Worm (Caenorhabditis elegans): ENCODE measurements around the gene nlp-3.

nlp-3 gene

DNA sequence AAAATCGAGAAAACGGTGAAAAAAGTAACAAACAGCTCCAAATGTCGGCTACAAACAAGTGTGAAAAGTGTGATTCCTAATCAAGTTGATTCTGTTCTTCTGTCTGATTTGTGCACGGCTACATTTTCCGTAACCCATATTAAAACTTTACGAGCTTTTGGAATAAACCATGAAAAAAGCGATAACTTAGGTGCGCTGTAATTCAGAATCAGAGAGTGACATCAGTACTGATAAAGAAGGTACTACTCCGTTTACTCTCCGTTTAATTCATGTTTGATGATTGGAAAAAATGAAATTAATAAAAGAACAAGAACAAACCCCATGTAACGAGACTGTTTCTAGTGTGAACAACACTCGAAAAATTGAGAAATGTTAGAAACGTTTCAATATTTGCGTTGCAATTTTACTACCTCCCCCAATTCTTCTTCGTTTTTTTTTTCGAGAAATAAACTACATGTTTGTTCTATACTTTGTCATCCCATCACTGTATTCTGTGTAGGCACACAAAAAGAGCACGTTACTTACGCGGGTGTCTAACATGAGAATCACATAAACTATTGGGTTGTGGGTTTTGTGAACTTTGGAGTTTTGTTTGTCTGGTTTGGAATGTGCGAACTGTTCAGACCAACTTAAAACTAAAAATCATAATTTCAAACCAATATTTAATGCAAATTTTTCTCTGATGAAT lies 15.8 kb downstream of the nlp-3 start:
- TF ChIP-seq W03F9.2 (tag; optimal IDR thresholded peaks at IDR 0.05) (no peak), dao-5 (tag; optimal IDR thresholded peaks at IDR 0.05) (no peak)

- TF ChIP-seq dao-5 (tag; optimal IDR thresholded peaks at IDR 0.05) (no peak), him-1 (tag; optimal IDR thresholded peaks at IDR 0.05) (no peak), W03F9.2 (tag; optimal IDR thresholded peaks at IDR 0.05) (no peak)
Measured at ce11 chrX:13161778-13162177, 16.5 kb downstream of the nlp-3 start.

- TF ChIP-seq dao-5 (tag; optimal IDR thresholded peaks at IDR 0.05) (no peak), W03F9.2 (tag; optimal IDR thresholded peaks at IDR 0.05) (no peak), him-1 (tag; optimal IDR thresholded peaks at IDR 0.05) (no peak)
Measured at ce11 chrX:13159890-13160289, 18.4 kb downstream of the nlp-3 start.

ce11 chrX:13159005-13159404 lies 19.2 kb downstream of the nlp-3 start:
- no peak for TF ChIP-seq him-1 (tag; optimal IDR thresholded peaks at IDR 0.05)
- no peak for TF ChIP-seq dao-5 (tag; optimal IDR thresholded peaks at IDR 0.05)
- no peak for TF ChIP-seq W03F9.2 (tag; optimal IDR thresholded peaks at IDR 0.05)

DNA sequence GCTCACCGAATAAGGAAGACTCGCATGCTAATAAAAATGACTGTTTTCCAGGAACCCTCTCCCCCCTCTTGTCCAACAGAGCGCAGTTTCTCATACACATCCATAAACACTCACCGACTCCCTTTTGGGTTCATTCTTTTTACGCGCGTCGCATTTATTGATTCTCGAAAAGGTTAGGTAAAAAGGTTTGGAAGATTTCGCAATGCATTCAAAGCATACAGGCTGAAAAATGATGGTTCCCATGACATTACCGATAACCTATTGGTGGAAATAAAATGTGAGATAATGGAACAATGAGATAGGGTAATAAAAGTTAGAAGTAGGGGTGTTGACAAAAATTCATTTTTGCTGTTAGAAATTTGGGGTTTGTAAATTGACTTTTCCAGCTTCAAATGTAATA lies 19.8 kb downstream of the nlp-3 start:
- TF ChIP-seq dao-5 (tag; optimal IDR thresholded peaks at IDR 0.05) (no peak), W03F9.2 (tag; optimal IDR thresholded peaks at IDR 0.05) (no peak), him-1 (tag; optimal IDR thresholded peaks at IDR 0.05) (no peak)

ce11 chrX:13157112-13157768 lies 21.0 kb downstream of the nlp-3 start:
- TF ChIP-seq W03F9.2 (tag; optimal IDR thresholded peaks at IDR 0.05) (no peak), him-1 (tag; optimal IDR thresholded peaks at IDR 0.05) (no peak), dao-5 (tag; optimal IDR thresholded peaks at IDR 0.05) (no peak)

ce11 chrX:13155730-13156129 lies 22.5 kb downstream of the nlp-3 start:
- TF ChIP-seq him-1 (tag; optimal IDR thresholded peaks at IDR 0.05) (no peak), dao-5 (tag; optimal IDR thresholded peaks at IDR 0.05) (no peak), W03F9.2 (tag; optimal IDR thresholded peaks at IDR 0.05) (no peak)

DNA sequence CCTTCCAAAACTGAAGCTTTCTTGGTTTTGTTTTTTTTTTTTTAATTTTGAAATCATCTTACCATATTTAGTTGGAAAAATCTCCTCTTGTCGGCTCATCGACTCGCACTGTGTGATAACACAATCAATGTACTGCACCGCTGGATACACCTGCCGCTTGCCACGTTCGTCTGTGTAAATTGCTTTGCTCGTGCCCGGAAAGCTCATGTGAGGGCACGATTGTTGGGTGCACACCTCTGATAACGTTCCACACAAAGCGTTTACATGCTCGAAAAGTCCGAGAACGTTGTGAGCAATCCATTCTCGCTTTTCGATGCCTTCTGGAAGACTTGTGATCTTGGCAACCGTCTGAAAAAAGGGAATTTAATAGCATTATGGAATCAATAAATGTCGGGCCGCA lies 23.7 kb downstream of the nlp-3 start:
- TF ChIP-seq him-1 (tag; optimal IDR thresholded peaks at IDR 0.05) (no peak), W03F9.2 (tag; optimal IDR thresholded peaks at IDR 0.05) (no peak), dao-5 (tag; optimal IDR thresholded peaks at IDR 0.05) (no peak)

ce11 chrX:13147105-13147504 lies 31.1 kb downstream of the nlp-3 start:
- TF ChIP-seq dao-5 (tag; optimal IDR thresholded peaks at IDR 0.05) (no peak), W03F9.2 (tag; optimal IDR thresholded peaks at IDR 0.05) (no peak), him-1 (tag; optimal IDR thresholded peaks at IDR 0.05) (no peak)

DNA sequence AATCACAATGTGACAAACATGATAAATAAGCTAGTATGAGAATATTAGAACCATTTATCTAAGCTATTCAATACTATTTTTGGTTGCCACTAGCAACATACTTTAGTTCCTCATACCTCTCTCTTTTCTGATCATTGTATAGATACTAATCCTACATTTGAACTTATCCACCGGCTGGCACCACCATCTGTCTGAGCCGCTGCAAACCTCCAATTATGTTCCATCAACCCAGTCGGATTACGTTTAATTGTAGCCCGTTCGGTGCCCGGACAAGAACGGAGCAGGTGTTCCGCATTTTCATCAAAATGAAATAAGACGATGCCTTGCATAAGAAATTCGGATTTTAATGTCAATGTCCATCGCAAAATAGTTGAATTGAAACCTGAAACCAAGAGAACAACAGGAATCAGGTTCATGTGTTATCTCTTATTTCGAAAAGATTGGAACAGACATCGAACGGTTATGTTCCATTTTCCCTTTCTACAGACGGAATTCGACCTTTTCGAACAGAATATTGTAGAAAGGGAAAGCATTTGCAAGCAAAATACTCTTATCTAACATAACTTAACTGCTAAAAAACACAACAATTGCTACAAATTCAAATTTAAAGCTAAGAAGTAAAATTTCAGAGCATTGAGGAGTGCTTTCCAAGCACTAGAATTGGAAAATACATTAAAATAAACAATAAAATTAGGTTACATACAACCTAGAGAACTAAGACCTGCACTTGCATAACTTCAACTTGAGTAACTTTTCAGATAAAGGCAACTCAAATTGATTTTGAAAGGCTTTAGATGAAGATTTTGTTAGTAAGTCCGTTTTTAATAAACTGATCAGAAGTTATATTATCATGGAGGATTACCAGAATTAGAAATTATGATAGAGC lies 32.0 kb downstream of the nlp-3 start:
- TF ChIP-seq W03F9.2 (tag; optimal IDR thresholded peaks at IDR 0.05), result no peak
- no peak for TF ChIP-seq dao-5 (tag; optimal IDR thresholded peaks at IDR 0.05)
- no peak for TF ChIP-seq him-1 (tag; optimal IDR thresholded peaks at IDR 0.05)

- TF ChIP-seq W03F9.2 (tag; optimal IDR thresholded peaks at IDR 0.05) (peak; percentile 83), him-1 (tag; optimal IDR thresholded peaks at IDR 0.05) (peak; percentile 94), dao-5 (tag; optimal IDR thresholded peaks at IDR 0.05) (no peak)
Measured at ce11 chrX:13144975-13145618, 33.1 kb downstream of the nlp-3 start.

- TF ChIP-seq dao-5 (tag; optimal IDR thresholded peaks at IDR 0.05) (no peak), him-1 (tag; optimal IDR thresholded peaks at IDR 0.05) (peak; percentile 12), W03F9.2 (tag; optimal IDR thresholded peaks at IDR 0.05) (no peak)
Measured at ce11 chrX:13143762-13144732, 34.2 kb downstream of the nlp-3 start.
